Worm (Caenorhabditis elegans) whole organism, L4 larva: ENCODE results near the gene F42C5.4.
A peak's percentile ranks its signal among the peaks of the same experiment; 100 is the strongest.

ENCODE experiments used
- F49E8.2 ChIP-seq: sonication (generic microtip); optimal IDR thresholded peaks from 2 replicates; lab custom pipeline; 2016; ENCODE audit warnings: missing compliant biosample characterization, mild to moderate bottlenecking, missing genetic modification characterization, borderline replicate concordance
- T26A8.4 ChIP-seq: fragments of 200-800 bp; sonication (Bioruptor generic); IDR thresholded peaks from 2 replicates; pipeline ENCODE4 v1.3.6; 2022; ENCODE audit warnings: missing genetic modification characterization, missing compliant biosample characterization
- Y48G9A.11 ChIP-seq: fragments of 200-800 bp; sonication (Bioruptor generic); IDR thresholded peaks from 2 replicates; pipeline ENCODE4 v1.3.6; 2022; ENCODE audit warnings: missing genetic modification reagents, missing genetic modification characterization, missing compliant biosample characterization
- Y75B8A.6 ChIP-seq: fragments of 200-800 bp; sonication (Bioruptor generic); IDR thresholded peaks from 2 replicates; pipeline ENCODE4 v1.3.6; 2022; ENCODE audit warnings: missing genetic modification reagents, missing genetic modification characterization, missing compliant biosample characterization
- ZK337.2 ChIP-seq: fragments of 200-800 bp; sonication (Bioruptor generic); IDR thresholded peaks from 2 replicates; pipeline ENCODE4 v1.3.6; 2022; ENCODE audit warnings: missing genetic modification reagents, missing genetic modification characterization, missing compliant biosample characterization
- aha-1 ChIP-seq: fragments of 150-350 bp; peaks from one replicate; lab custom pipeline; 2014; ENCODE audit warnings: missing biosample characterization, missing genetic modification characterization
- ama-1 ChIP-seq: fragments of 150-350 bp; optimal IDR thresholded peaks from 2 replicates; lab custom pipeline; 2014; ENCODE audit warnings: inconsistent platforms, mixed read lengths
- arid-1 ChIP-seq: fragments of 200-800 bp; sonication (Bioruptor generic); conservative IDR thresholded peaks from 2 replicates; pipeline ENCODE4 v1.3.6; 2022; ENCODE audit warnings: missing genetic modification reagents, missing genetic modification characterization, missing compliant biosample characterization
- ceh-28 ChIP-seq: fragments of 150-350 bp; optimal IDR thresholded peaks from 2 replicates; lab custom pipeline; 2014; ENCODE audit warnings: missing biosample characterization, missing genetic modification reagents, missing genetic modification characterization
- ceh-32 ChIP-seq: sonication (generic microtip); optimal IDR thresholded peaks from 2 replicates; lab custom pipeline; 2016; ENCODE audit warnings: mild to moderate bottlenecking, missing genetic modification characterization, missing compliant biosample characterization; ENCODE audit not compliant: poor library complexity
- ceh-44 ChIP-seq: fragments of 200-800 bp; sonication (Bioruptor generic); IDR thresholded peaks from 2 replicates; pipeline ENCODE4 v1.3.6; 2022; ENCODE audit warnings: missing genetic modification reagents, missing genetic modification characterization, missing compliant biosample characterization
- ces-1 ChIP-seq: fragments of 150-350 bp; sonication (generic microtip); optimal IDR thresholded peaks from 4 replicates; lab custom pipeline; 2014; ENCODE audit warnings: missing biosample characterization, missing genetic modification reagents, missing genetic modification characterization
- cey-2 ChIP-seq: sonication (generic microtip); optimal IDR thresholded peaks from 3 replicates; lab custom pipeline; 2017; ENCODE audit warnings: missing genetic modification characterization, mild to moderate bottlenecking, missing compliant biosample characterization, antibody characterized with exemption, borderline replicate concordance; ENCODE audit not compliant: insufficient read depth
- daf-16 ChIP-seq, 3 experiments: sonication (generic microtip); optimal IDR thresholded peaks; 2 replicates each; lab custom pipeline; 2016 to 2017; ENCODE audit warnings: missing genetic modification characterization in 3 of 3, missing genetic modification reagents in 3 of 3, mild to moderate bottlenecking in 2 of 3, missing compliant biosample characterization in 2 of 3, missing biosample characterization in 1 of 3, moderate library complexity in 1 of 3
- daf-8 ChIP-seq: fragments of 200-800 bp; sonication (Bioruptor generic); IDR thresholded peaks from 2 replicates; pipeline ENCODE4 v1.3.6; 2022; ENCODE audit warnings: missing genetic modification characterization, missing compliant biosample characterization
- dpl-1 ChIP-seq: fragments of 150-350 bp; optimal IDR thresholded peaks from 2 replicates; lab custom pipeline; 2014; ENCODE audit warnings: missing biosample characterization, missing genetic modification reagents, missing genetic modification characterization
- duxl-1 ChIP-seq: sonication (generic microtip); optimal IDR thresholded peaks from 2 replicates; lab custom pipeline; 2016; ENCODE audit warnings: mild to moderate bottlenecking, missing genetic modification characterization, moderate library complexity, missing compliant biosample characterization; ENCODE audit not compliant: poor library complexity
- dve-1 ChIP-seq: sonication (generic microtip); optimal IDR thresholded peaks from 2 replicates; lab custom pipeline; 2017; ENCODE audit warnings: antibody characterized with exemption, mild to moderate bottlenecking, missing genetic modification characterization, missing compliant biosample characterization; ENCODE audit not compliant: insufficient read depth
- egl-43 ChIP-seq: fragments of 200-800 bp; sonication (Bioruptor generic); IDR thresholded peaks from 2 replicates; pipeline ENCODE4 v1.3.6; 2022; ENCODE audit warnings: missing genetic modification reagents, missing genetic modification characterization, missing compliant biosample characterization
- hif-1 ChIP-seq, 2 experiments: sonication (generic microtip); optimal IDR thresholded peaks; 2 replicates each; lab custom pipeline; 2016 to 2017; ENCODE audit warnings: missing compliant biosample characterization in 2 of 2, missing genetic modification characterization in 2 of 2, missing genetic modification reagents in 2 of 2, missing genotype in 2 of 2, mild to moderate bottlenecking in 1 of 2
- jun-1 ChIP-seq: fragments of 150-350 bp; optimal IDR thresholded peaks from 2 replicates; lab custom pipeline; 2014; ENCODE audit warnings: missing biosample characterization, missing genetic modification reagents, missing genetic modification characterization
- lim-7 ChIP-seq: fragments of 200-800 bp; sonication (Bioruptor generic); IDR thresholded peaks from 2 replicates; pipeline ENCODE4 v1.3.6; 2022; ENCODE audit warnings: missing genetic modification characterization, missing compliant biosample characterization
- lin-1 ChIP-seq: fragments of 200-800 bp; sonication (Bioruptor generic); IDR thresholded peaks from 2 replicates; pipeline ENCODE4 v1.3.6; 2022; ENCODE audit warnings: missing genetic modification reagents, missing genetic modification characterization, missing compliant biosample characterization
- lin-39 ChIP-seq: fragments of 150-350 bp; optimal IDR thresholded peaks from 2 replicates; lab custom pipeline; 2014; ENCODE audit warnings: missing biosample characterization, missing genetic modification reagents, missing genetic modification characterization
- madf-9 ChIP-seq: fragments of 200-800 bp; sonication (Bioruptor generic); conservative IDR thresholded peaks from 2 replicates; pipeline ENCODE4 v1.3.6; 2022; ENCODE audit warnings: missing genetic modification reagents, missing genetic modification characterization, missing compliant biosample characterization
- mdt-29 ChIP-seq: fragments of 200-800 bp; sonication (Bioruptor generic); IDR thresholded peaks from 2 replicates; pipeline ENCODE4 v1.3.6; 2022; ENCODE audit warnings: missing genetic modification reagents, missing genetic modification characterization, missing compliant biosample characterization
- mep-1 ChIP-seq: fragments of 150-350 bp; sonication (generic microtip); optimal IDR thresholded peaks from 3 replicates; lab custom pipeline; 2014; ENCODE audit warnings: missing biosample characterization, missing genetic modification characterization
- mxl-3 ChIP-seq: fragments of 200-800 bp; sonication (Bioruptor generic); optimal IDR thresholded peaks from 2 replicates; lab custom pipeline; 2018; ENCODE audit warnings: mild to moderate bottlenecking, missing genetic modification characterization, missing compliant biosample characterization
- nhr-102 ChIP-seq: sonication (generic microtip); optimal IDR thresholded peaks from 2 replicates; lab custom pipeline; 2016; ENCODE audit warnings: mild to moderate bottlenecking, missing genetic modification characterization, moderate library complexity, missing compliant biosample characterization
- nhr-111 ChIP-seq: fragments of 200-800 bp; sonication (Bioruptor generic); optimal IDR thresholded peaks from 2 replicates; lab custom pipeline; 2018; ENCODE audit warnings: mild to moderate bottlenecking, missing genetic modification characterization, missing compliant biosample characterization
- nhr-237 ChIP-seq: sonication (generic microtip); optimal IDR thresholded peaks from 2 replicates; lab custom pipeline; 2017; ENCODE audit warnings: missing biosample characterization, missing genetic modification characterization
- nhr-28 ChIP-seq: fragments of 150-350 bp; optimal IDR thresholded peaks from 2 replicates; lab custom pipeline; 2014; ENCODE audit warnings: missing biosample characterization, missing genetic modification characterization
- nhr-6 ChIP-seq: fragments of 150-350 bp; optimal IDR thresholded peaks from 2 replicates; lab custom pipeline; 2014; ENCODE audit warnings: missing biosample characterization, missing genetic modification characterization
- nhr-76 ChIP-seq: fragments of 150-350 bp; optimal IDR thresholded peaks from 2 replicates; lab custom pipeline; 2014; ENCODE audit warnings: missing biosample characterization, missing genetic modification characterization
- nhr-77 ChIP-seq: fragments of 150-350 bp; optimal IDR thresholded peaks from 2 replicates; lab custom pipeline; 2014; ENCODE audit warnings: missing biosample characterization, missing genetic modification characterization
- php-3 ChIP-seq: fragments of 200-800 bp; sonication (Bioruptor generic); IDR thresholded peaks from 2 replicates; pipeline ENCODE4 v1.3.6; 2022; ENCODE audit warnings: missing genetic modification reagents, missing genetic modification characterization, missing compliant biosample characterization
- pqm-1 ChIP-seq: sonication (generic microtip); optimal IDR thresholded peaks from 2 replicates; lab custom pipeline; 2017; ENCODE audit warnings: missing biosample characterization, missing genetic modification characterization
- saeg-2 ChIP-seq: fragments of 200-800 bp; sonication (Bioruptor generic); IDR thresholded peaks from 2 replicates; pipeline ENCODE4 v1.3.6; 2022; ENCODE audit warnings: missing genetic modification reagents, missing genetic modification characterization, missing compliant biosample characterization
- sdz-12 ChIP-seq: fragments of 200-800 bp; sonication (Bioruptor generic); optimal IDR thresholded peaks from 2 replicates; lab custom pipeline; 2018; ENCODE audit warnings: mild to moderate bottlenecking, missing genetic modification characterization, missing compliant biosample characterization
- skn-1 ChIP-seq: fragments of 150-350 bp; optimal IDR thresholded peaks from 2 replicates; lab custom pipeline; 2014; ENCODE audit warnings: missing biosample characterization, missing genetic modification characterization
- snpc-1.2 ChIP-seq: fragments of 200-800 bp; sonication (Bioruptor generic); IDR thresholded peaks from 2 replicates; pipeline ENCODE4 v1.3.6; 2022; ENCODE audit warnings: missing genetic modification reagents, missing genetic modification characterization, missing compliant biosample characterization
- spr-1 ChIP-seq: sonication (generic microtip); optimal IDR thresholded peaks from 2 replicates; lab custom pipeline; 2016; ENCODE audit warnings: mild to moderate bottlenecking, missing genetic modification characterization, missing compliant biosample characterization
- spr-3 ChIP-seq: fragments of 200-800 bp; sonication (Bioruptor generic); optimal IDR thresholded peaks from 2 replicates; lab custom pipeline; 2018; ENCODE audit warnings: mild to moderate bottlenecking, missing genetic modification characterization, missing compliant biosample characterization
- tag-97 ChIP-seq: fragments of 200-800 bp; sonication (Bioruptor generic); IDR thresholded peaks from 2 replicates; pipeline ENCODE4 v1.3.6; 2022; ENCODE audit warnings: missing genetic modification characterization, missing compliant biosample characterization
- unc-39 ChIP-seq: sonication (generic microtip); optimal IDR thresholded peaks from 2 replicates; lab custom pipeline; 2017; ENCODE audit warnings: missing biosample characterization, missing genetic modification characterization
- unc-62 ChIP-seq, 3 experiments: fragments of 150-350 bp in 1 of 3; sonication (generic microtip); optimal IDR thresholded peaks in 2 of 3; peaks in 1 of 3; 1 replicate in 1 of 3; 2 replicates in 2 of 3; lab custom pipeline; 2014 to 2017; ENCODE audit warnings: missing biosample characterization in 3 of 3, missing genetic modification characterization in 3 of 3, missing genetic modification reagents in 3 of 3, missing genotype in 1 of 3
- zag-1 ChIP-seq: fragments of 150-350 bp; optimal IDR thresholded peaks from 2 replicates; lab custom pipeline; 2014; ENCODE audit warnings: missing biosample characterization, missing genetic modification characterization
- zfp-2 ChIP-seq: sonication (generic microtip); optimal IDR thresholded peaks from 2 replicates; lab custom pipeline; 2016; ENCODE audit warnings: mild to moderate bottlenecking, missing genetic modification characterization, missing compliant biosample characterization
- zip-11 ChIP-seq: fragments of 200-800 bp; sonication (Bioruptor generic); IDR thresholded peaks from 2 replicates; pipeline ENCODE4 v1.3.6; 2022; ENCODE audit warnings: missing genetic modification characterization, missing compliant biosample characterization
- ztf-11 ChIP-seq: fragments of 150-350 bp; optimal IDR thresholded peaks from 2 replicates; lab custom pipeline; 2014; ENCODE audit warnings: missing biosample characterization, missing genetic modification characterization

The F42C5.4 gene

DNA sequence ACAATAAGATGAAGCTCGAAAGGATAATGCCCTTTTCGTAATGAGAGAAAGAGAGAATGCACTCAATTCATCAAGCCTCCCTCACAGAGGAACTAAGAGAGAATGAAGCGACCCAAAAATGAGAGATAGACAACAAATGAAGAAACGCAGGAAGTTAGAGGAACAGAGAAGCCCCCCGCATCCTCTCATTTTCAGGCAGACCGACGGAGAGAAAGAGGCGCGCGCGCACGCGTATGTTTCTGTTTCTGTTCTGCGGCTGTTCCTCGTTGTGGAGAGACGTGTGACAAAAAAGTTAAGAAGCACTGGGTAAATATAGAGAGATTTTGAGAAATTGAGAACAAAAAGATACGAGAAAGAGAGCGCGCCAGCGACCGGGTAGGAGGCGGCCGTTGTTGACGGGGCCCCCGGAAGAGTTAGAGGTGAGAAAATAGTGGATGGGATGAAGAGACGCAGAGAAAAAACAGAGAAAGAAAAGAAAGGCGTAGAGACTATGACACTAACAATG lies 28.1 kb upstream of the F42C5.4 start (continued):
- TF ChIP-seq nhr-111 (GFP tag; lab: Kevin White, UChicago) (no peak), sdz-12 (no peak), spr-1 (tag; lab: Kevin White, UChicago) (peak; percentile 79), arid-1 (GFP tag; lab: Robert Waterston, UW) (peak; percentile 48; the same call in 1 of the 2 replicates), ama-1 (lab: Kevin White, UChicago) (no peak), dpl-1 (GFP tag; lab: Kevin White, UChicago) (peak; percentile 52), nhr-76 (tag; lab: Kevin White, UChicago) (no peak), zfp-2 (tag; lab: Kevin White, UChicago) (peak; percentile 53), ceh-32 (tag; lab: Kevin White, UChicago) (no peak), php-3 (no peak), pqm-1 (no peak), ces-1 (no peak), saeg-2 (0 out of 2 replicates have a peak, but pooled peaks have one; percentile 22), spr-3 (GFP tag; lab: Kevin White, UChicago) (no peak), zag-1 (no peak), snpc-1.2 (GFP tag; lab: Robert Waterston, UW) (no peak), nhr-237 (tag; lab: Kevin White, UChicago) (no peak), lim-7 (GFP tag; lab: Robert Waterston, UW) (no peak), nhr-102 (tag; lab: Kevin White, UChicago) (peak; percentile 24), tag-97 (GFP tag; lab: Robert Waterston, UW) (no peak), ZK337.2 (GFP tag; lab: Robert Waterston, UW) (no peak), ceh-44 (GFP tag; lab: Robert Waterston, UW) (no peak), egl-43 (peak; percentile 89), madf-9 (GFP tag; lab: Robert Waterston, UW) (no peak), Y48G9A.11 (GFP tag; lab: Robert Waterston, UW) (no peak), nhr-28 (tag; lab: Kevin White, UChicago) (peak; percentile 88), cey-2 (tag; lab: Kevin White, UChicago) (peak; percentile 29), mep-1 (tag; lab: Kevin White, UChicago) (peak; percentile 86), hif-1 (tag; optimal IDR thresholded peaks at IDR 0.05; lab: Kevin White, UChicago) (peak in 1 of 2 experiments; percentile 74), T26A8.4 (peak; percentile 77), nhr-6 (tag; lab: Kevin White, UChicago) (peak; percentile 9), ceh-28 (tag; lab: Kevin White, UChicago) (no peak), nhr-77 (tag; lab: Kevin White, UChicago) (peak; percentile 36), lin-1 (peak; percentile 53; the same call in 1 of the 2 replicates), zip-11 (GFP tag; lab: Robert Waterston, UW) (no peak), daf-16 (GFP tag; optimal IDR thresholded peaks at IDR 0.05; lab: Kevin White, UChicago) (peak; percentile 10 to 97), daf-16 (tag; optimal IDR thresholded peaks at IDR 0.05; lab: Kevin White, UChicago) (peak; percentile 74), aha-1 (peak; percentile 99), daf-8 (GFP tag; lab: Robert Waterston, UW) (no peak), mdt-29 (no peak), unc-62 (GFP tag; optimal IDR thresholded peaks at IDR 0.05 in 1 of 2; lab: Kevin White, UChicago) (peak in 1 of 2 experiments; percentile 91), unc-62 (tag; optimal IDR thresholded peaks at IDR 0.05; lab: Kevin White, UChicago) (no peak), duxl-1 (tag; lab: Kevin White, UChicago) (no peak), skn-1 (tag; lab: Kevin White, UChicago) (no peak), unc-39 (tag; lab: Kevin White, UChicago) (no peak), lin-39 (no peak), Y75B8A.6 (GFP tag; lab: Robert Waterston, UW) (no peak), mxl-3 (GFP tag; lab: Kevin White, UChicago) (peak; percentile 95), F49E8.2 (no peak), dve-1 (tag; lab: Kevin White, UChicago) (peak; percentile 94), ztf-11 (no peak), jun-1 (no peak)
